Worm (Caenorhabditis elegans) whole organism, L3 larva: Measurements from ENCODE around the gene C09E7.11.

ENCODE experiments used
- ama-1 ChIP-seq: fragments of 150-350 bp; optimal IDR thresholded peaks from 2 replicates; lab custom pipeline; 2018
- ceh-16 ChIP-seq: sonication (generic microtip); optimal IDR thresholded peaks from 2 replicates; lab custom pipeline; 2017; ENCODE audit warnings: missing biosample characterization, missing genetic modification characterization
- ceh-82 ChIP-seq: fragments of 150-350 bp; optimal IDR thresholded peaks from 2 replicates; lab custom pipeline; 2014; ENCODE audit warnings: missing biosample characterization, missing genetic modification characterization
- elt-1 ChIP-seq: fragments of 150-350 bp; optimal IDR thresholded peaks from 2 replicates; lab custom pipeline; 2014; ENCODE audit warnings: missing biosample characterization, missing genetic modification characterization
- mdl-1 ChIP-seq: fragments of 150-350 bp; optimal IDR thresholded peaks from 2 replicates; lab custom pipeline; 2014; ENCODE audit warnings: missing biosample characterization, missing genetic modification characterization
- mml-1 ChIP-seq: fragments of 150-350 bp; sonication (generic microtip); optimal IDR thresholded peaks from 3 replicates; lab custom pipeline; 2014; ENCODE audit warnings: missing biosample characterization, missing genetic modification characterization
- nhr-237 ChIP-seq: fragments of 150-350 bp; optimal IDR thresholded peaks from 2 replicates; lab custom pipeline; 2014; ENCODE audit warnings: missing biosample characterization, missing genetic modification characterization
- nhr-25 ChIP-seq: sonication (generic microtip); optimal IDR thresholded peaks from 2 replicates; lab custom pipeline; 2017; ENCODE audit warnings: missing biosample characterization, missing genetic modification characterization
- nhr-28 ChIP-seq: fragments of 150-350 bp; optimal IDR thresholded peaks from 2 replicates; lab custom pipeline; 2014; ENCODE audit warnings: missing biosample characterization, missing genetic modification characterization
- nhr-77 ChIP-seq: fragments of 150-350 bp; optimal IDR thresholded peaks from 2 replicates; lab custom pipeline; 2014; ENCODE audit warnings: missing biosample characterization, missing genetic modification characterization
- pha-4 ChIP-seq: fragments of 150-350 bp; optimal IDR thresholded peaks from 2 replicates; lab custom pipeline; 2014; ENCODE audit warnings: missing biosample characterization, missing genetic modification reagents, missing genetic modification characterization
- snpc-4 ChIP-seq: fragments of 150-350 bp; optimal IDR thresholded peaks from 2 replicates; lab custom pipeline; 2014; ENCODE audit warnings: missing biosample characterization, missing genetic modification characterization
- zag-1 ChIP-seq: fragments of 150-350 bp; optimal IDR thresholded peaks from 2 replicates; lab custom pipeline; 2014; ENCODE audit warnings: missing biosample characterization, missing genetic modification characterization

- TF ChIP-seq nhr-25 (tag; lab: Kevin White, UChicago) (no peak), snpc-4 (tag; lab: Kevin White, UChicago) (no peak), nhr-77 (tag; lab: Kevin White, UChicago) (no peak), ceh-82 (tag; lab: Kevin White, UChicago) (no peak), mml-1 (no peak), ama-1 (lab: Kevin White, UChicago) (no peak), mdl-1 (tag; lab: Kevin White, UChicago) (no peak), zag-1 (tag; lab: Kevin White, UChicago) (no peak), pha-4 (tag; lab: Kevin White, UChicago) (no peak), nhr-237 (tag; lab: Kevin White, UChicago) (no peak), ceh-16 (no peak), elt-1 (tag; lab: Kevin White, UChicago) (no peak), nhr-28 (no peak)
Measured at ce11 chrIII:6558487-6558886, 27.3 kb downstream of the C09E7.11 start, which contains the start of gene C09E7.8.
